Fruit fly (Drosophila melanogaster): ENCODE data around the gene Ggamma30A.

DNA sequence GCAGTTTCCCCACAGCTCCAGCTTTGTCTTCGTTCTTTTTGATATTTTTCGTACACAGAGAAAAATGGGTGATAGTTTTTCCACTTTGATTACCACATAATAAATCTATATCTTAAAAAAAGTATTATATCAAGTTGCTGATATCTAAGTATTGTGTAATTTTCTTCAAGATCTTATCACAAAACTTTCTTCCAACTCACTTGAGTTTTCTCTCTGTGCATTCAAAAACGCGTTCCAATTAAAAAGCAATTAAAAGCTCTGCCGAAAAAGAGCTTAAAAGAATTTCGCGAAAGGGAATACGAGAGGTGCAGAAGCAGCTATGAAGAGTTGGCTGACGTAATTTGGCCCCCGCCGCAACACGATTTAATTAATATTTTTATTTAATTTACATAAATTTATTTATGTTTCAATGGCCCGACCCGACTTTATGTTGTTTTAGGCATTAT is 20.8 kb upstream of the Ggamma30A start:
- TF ChIP-seq Rel (GFP tag; optimal IDR thresholded peaks at IDR 0.05) (no peak), Rel (tag; optimal IDR thresholded peaks at IDR 0.05) (peak; percentile 47), br (GFP tag; optimal IDR thresholded peaks at IDR 0.05) (peak; percentile 58), CrebA (GFP tag; optimal IDR thresholded peaks at IDR 0.05; ENCODE audit: borderline replicate concordance) (no peak), Vsx2 (GFP tag; optimal IDR thresholded peaks at IDR 0.05; ENCODE audit: partially characterized antibody) (no peak)
